Worm (Caenorhabditis elegans) whole organism, L4 larva: Measurements from ENCODE around the gene clec-160.

Experiments used
- R02D3.7 ChIP-seq: fragments of 150-350 bp; sonication (generic microtip); optimal IDR thresholded peaks from 3 replicates; lab custom pipeline; 2014; ENCODE audit warnings: missing biosample characterization, missing genetic modification characterization
- ceh-20 ChIP-seq: fragments of 200-800 bp; sonication (Bioruptor generic); IDR thresholded peaks from 2 replicates; pipeline ENCODE4 v1.3.6; 2022; ENCODE audit warnings: missing genetic modification reagents, missing genetic modification characterization, missing compliant biosample characterization
- ceh-62 ChIP-seq: sonication (generic microtip); optimal IDR thresholded peaks from 2 replicates; lab custom pipeline; 2017; ENCODE audit warnings: missing biosample characterization, missing genetic modification characterization
- ctbp-1 ChIP-seq: fragments of 200-800 bp; sonication (Bioruptor generic); IDR thresholded peaks from 2 replicates; pipeline ENCODE4 v1.3.6; 2022; ENCODE audit warnings: missing genetic modification reagents, missing genetic modification characterization, missing compliant biosample characterization
- dmd-9 ChIP-seq: fragments of 200-800 bp; sonication (Bioruptor generic); IDR thresholded peaks from 2 replicates; pipeline ENCODE4 v1.3.6; 2022; ENCODE audit warnings: missing genetic modification reagents, missing genetic modification characterization, missing compliant biosample characterization
- lin-15B ChIP-seq: fragments of 150-350 bp; sonication (generic microtip); optimal IDR thresholded peaks from 3 replicates; lab custom pipeline; 2014; ENCODE audit warnings: missing biosample characterization, missing genetic modification characterization
- lin-39 ChIP-seq: fragments of 150-350 bp; optimal IDR thresholded peaks from 2 replicates; lab custom pipeline; 2014; ENCODE audit warnings: missing biosample characterization, missing genetic modification reagents, missing genetic modification characterization
- pqm-1 ChIP-seq: sonication (generic microtip); optimal IDR thresholded peaks from 2 replicates; lab custom pipeline; 2017; ENCODE audit warnings: missing biosample characterization, missing genetic modification characterization
- tra-1 ChIP-seq: fragments of 200-800 bp; sonication (Bioruptor generic); IDR thresholded peaks from 2 replicates; pipeline ENCODE4 v1.3.6; 2022; ENCODE audit warnings: missing genetic modification reagents, missing genetic modification characterization, missing compliant biosample characterization
- unc-62 ChIP-seq, 3 experiments: fragments of 150-350 bp in 1 of 3; sonication (generic microtip); optimal IDR thresholded peaks in 2 of 3; peaks in 1 of 3; 1 replicate in 1 of 3; 2 replicates in 2 of 3; lab custom pipeline; 2014 to 2017; ENCODE audit warnings: missing biosample characterization in 3 of 3, missing genetic modification characterization in 3 of 3, missing genetic modification reagents in 3 of 3, missing genotype in 1 of 3
- vab-7 ChIP-seq: fragments of 200-800 bp; sonication (Bioruptor generic); IDR thresholded peaks from 2 replicates; pipeline ENCODE4 v1.3.6; 2022; ENCODE audit warnings: missing genetic modification reagents, missing genetic modification characterization, missing compliant biosample characterization
- zip-2 ChIP-seq: fragments of 150-350 bp; optimal IDR thresholded peaks from 2 replicates; lab custom pipeline; 2014; ENCODE audit warnings: missing biosample characterization, missing genetic modification characterization
- ztf-11 ChIP-seq: fragments of 150-350 bp; optimal IDR thresholded peaks from 2 replicates; lab custom pipeline; 2014; ENCODE audit warnings: missing biosample characterization, missing genetic modification characterization

DNA sequence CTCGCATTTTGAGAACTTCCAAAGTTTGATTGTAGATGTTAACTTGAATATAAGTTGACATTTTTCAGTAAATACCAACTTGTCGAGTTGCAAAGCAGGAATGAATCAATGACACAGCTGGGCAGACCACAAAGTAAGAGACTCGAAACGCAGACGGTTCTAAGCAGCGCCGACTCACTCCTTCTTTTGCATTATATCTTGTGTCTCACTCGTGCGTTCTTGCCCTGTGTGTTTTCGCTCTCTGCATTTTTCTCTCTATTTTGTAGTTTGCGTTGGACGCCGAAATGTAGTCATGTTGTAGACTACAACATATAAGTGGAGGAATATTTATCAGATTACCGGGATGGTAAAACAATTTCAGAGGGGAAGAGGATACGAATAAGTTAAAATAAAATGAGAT is 33.0 kb downstream of the clec-160 start, which contains the start of gene C02F5.12:
- TF ChIP-seq R02D3.7 (tag; lab: Kevin White, UChicago) (no peak), zip-2 (tag; lab: Kevin White, UChicago) (no peak), unc-62 (GFP tag; optimal IDR thresholded peaks at IDR 0.05 in 1 of 2; lab: Kevin White, UChicago) (no peak), unc-62 (tag; optimal IDR thresholded peaks at IDR 0.05; lab: Kevin White, UChicago) (no peak), ztf-11 (tag; lab: Kevin White, UChicago) (no peak), vab-7 (GFP tag; lab: Robert Waterston, UW) (no peak), ceh-20 (GFP tag; lab: Robert Waterston, UW) (no peak), ceh-62 (tag; lab: Kevin White, UChicago) (no peak), pqm-1 (tag; lab: Kevin White, UChicago) (no peak), ctbp-1 (GFP tag; lab: Robert Waterston, UW) (no peak), lin-15B (tag; lab: Kevin White, UChicago) (no peak), lin-39 (tag; lab: Kevin White, UChicago) (no peak), dmd-9 (no peak), tra-1 (GFP tag; lab: Robert Waterston, UW) (no peak)
